Comparison of ENCODE assay signal across 3 fruit fly cellular contexts in the genomic region with DNA sequence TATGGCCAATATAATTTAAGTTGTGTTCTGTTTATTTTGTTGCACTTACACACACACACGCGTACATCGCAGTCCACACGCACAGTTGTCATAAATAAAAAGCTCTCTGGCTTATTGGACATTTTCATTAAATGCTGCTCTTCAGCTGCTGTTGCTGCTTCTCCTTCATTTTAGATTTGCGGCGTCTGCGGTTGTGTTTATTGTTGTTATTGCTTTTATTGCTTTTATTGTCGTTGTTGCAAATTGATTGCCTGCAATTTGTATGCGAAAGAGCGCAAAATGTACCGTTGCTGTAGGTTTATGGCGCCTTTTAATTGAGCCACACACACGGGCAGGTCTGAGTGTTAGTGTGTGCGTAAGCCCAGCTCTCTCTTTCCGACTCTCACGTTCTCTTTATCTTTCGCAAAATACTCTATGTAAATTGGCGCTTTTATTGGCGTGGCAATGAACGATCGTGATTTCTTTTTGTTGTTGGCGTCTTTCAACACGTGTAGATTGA.
TF ChIP-seq lines count a peak whose summit lies in the region.

No protein-coding gene starts in this region.

- TF ChIP-seq CTCF in whole organism, embryonic (GFP tag; optimal IDR thresholded peaks at IDR 0.05; lab: Kevin White, UChicago), result no peak

TF ChIP-seq in whole organism, 6 proteins besides CTCF, POLR2A, EP300 and RAD21:
- TF ChIP-seq usp (GFP tag; optimal IDR thresholded peaks at IDR 0.05; lab: Kevin White, UChicago) (no peak), Dll (optimal IDR thresholded peaks at IDR 0.05; lab: Kevin White, UChicago) (peak; percentile 12)

TF ChIP-seq in whole organism, adult, 20 proteins besides CTCF, POLR2A, EP300 and RAD21:
- TF ChIP-seq Clk (GFP tag; optimal IDR thresholded peaks at IDR 0.05; lab: Kevin White, UChicago), result no peak
- TF ChIP-seq bab1 (GFP tag; optimal IDR thresholded peaks at IDR 0.05; lab: Kevin White, UChicago), result no peak
- peak; percentile 45 for TF ChIP-seq ovo (GFP tag; optimal IDR thresholded peaks at IDR 0.05; lab: Kevin White, UChicago)
- TF ChIP-seq cnc (optimal IDR thresholded peaks at IDR 0.05; lab: Kevin White, UChicago), result no peak
- TF ChIP-seq tj (GFP tag; optimal IDR thresholded peaks at IDR 0.05; lab: Kevin White, UChicago), result peak; percentile 74
- no peak for TF ChIP-seq cic (GFP tag; optimal IDR thresholded peaks at IDR 0.05; lab: Kevin White, UChicago)
- no peak for TF ChIP-seq CG14711 (tag; optimal IDR thresholded peaks at IDR 0.05; lab: Kevin White, UChicago)
- TF ChIP-seq CG1620 (GFP tag; optimal IDR thresholded peaks at IDR 0.05; lab: Kevin White, UChicago), result no peak
- no peak for TF ChIP-seq Hr96 (GFP tag; optimal IDR thresholded peaks at IDR 0.05; lab: Kevin White, UChicago)

TF ChIP-seq in whole organism, embryonic, 481 proteins besides CTCF, POLR2A, EP300 and RAD21:
- TF ChIP-seq wor (GFP tag; IDR thresholded peaks at IDR 0.05; lab: Robert Waterston, UW) (no peak), CG8478 (optimal IDR thresholded peaks at IDR 0.05; lab: Kevin White, UChicago) (no peak), sim (GFP tag; IDR thresholded peaks at IDR 0.05; lab: Robert Waterston, UW) (no peak), CG14710 (tag; optimal IDR thresholded peaks at IDR 0.05; lab: Kevin White, UChicago) (no peak), Dbx (GFP tag; IDR thresholded peaks at IDR 0.05; lab: Robert Waterston, UW) (no peak), bcd (GFP tag; optimal IDR thresholded peaks at IDR 0.05; lab: Kevin White, UChicago) (no peak), CG12155 (GFP tag; optimal IDR thresholded peaks at IDR 0.05; lab: Kevin White, UChicago) (no peak), CG10147 (GFP tag; optimal IDR thresholded peaks at IDR 0.05; lab: Kevin White, UChicago) (no peak), gem (tag; optimal IDR thresholded peaks at IDR 0.05; lab: Kevin White, UChicago) (no peak), CG9727 (GFP tag; optimal IDR thresholded peaks at IDR 0.05; lab: Kevin White, UChicago) (no peak), CG6272 (GFP tag; IDR thresholded peaks at IDR 0.05; lab: Robert Waterston, UW) (no peak), Usf (GFP tag; optimal IDR thresholded peaks at IDR 0.05; lab: Kevin White, UChicago) (no peak), Pdp1 (GFP tag; optimal IDR thresholded peaks at IDR 0.05; lab: Kevin White, UChicago) (no peak), Antp (GFP tag; optimal IDR thresholded peaks at IDR 0.05; lab: Kevin White, UChicago) (no peak), eve (GFP tag; optimal IDR thresholded peaks at IDR 0.05; lab: Kevin White, UChicago) (no peak), jumu (GFP tag; optimal IDR thresholded peaks at IDR 0.05; lab: Kevin White, UChicago) (no peak), yki (optimal IDR thresholded peaks at IDR 0.05; lab: Kevin White, UChicago) (no peak), Dek (tag; optimal IDR thresholded peaks at IDR 0.05; lab: Kevin White, UChicago) (no peak), Aef1 (GFP tag; IDR thresholded peaks at IDR 0.05; lab: Robert Waterston, UW) (no peak), BEAF-32 (GFP tag; optimal IDR thresholded peaks at IDR 0.05; lab: Kevin White, UChicago) (no peak), ranshi (GFP tag; IDR thresholded peaks at IDR 0.05; lab: Robert Waterston, UW) (no peak), hbn (GFP tag; IDR thresholded peaks at IDR 0.05; lab: Robert Waterston, UW; ENCODE audit: partially characterized antibody) (no peak), Ets65A (GFP tag; lab: Kevin White, UChicago) (peak; percentile 54), CG12299 (tag; optimal IDR thresholded peaks at IDR 0.05; lab: Kevin White, UChicago) (no peak), abd-A (tag; optimal IDR thresholded peaks at IDR 0.05; lab: Kevin White, UChicago) (peak; percentile 25), CG11504 (tag; optimal IDR thresholded peaks at IDR 0.05; lab: Kevin White, UChicago) (no peak), ham (GFP tag; IDR thresholded peaks at IDR 0.05; lab: Robert Waterston, UW) (no peak), D19B (GFP tag; optimal IDR thresholded peaks at IDR 0.05; lab: Kevin White, UChicago) (no peak), Trl (optimal IDR thresholded peaks at IDR 0.05; lab: Kevin White, UChicago) (peak; percentile 10 to 53), Trl (GFP tag; optimal IDR thresholded peaks at IDR 0.05; lab: Kevin White, UChicago) (no peak), pfk (GFP tag; optimal IDR thresholded peaks at IDR 0.05; lab: Kevin White, UChicago) (no peak), tup (GFP tag; optimal IDR thresholded peaks at IDR 0.05; lab: Kevin White, UChicago) (no peak), chinmo (GFP tag; IDR thresholded peaks at IDR 0.05; lab: Robert Waterston, UW; ENCODE audit: partially characterized antibody) (peak; percentile 93; the same call in 3 of the 4 replicates), Nf-YC (tag; optimal IDR thresholded peaks at IDR 0.05; lab: Kevin White, UChicago) (no peak), TFAM (GFP tag; optimal IDR thresholded peaks at IDR 0.05; lab: Kevin White, UChicago) (no peak), cg (GFP tag; optimal IDR thresholded peaks at IDR 0.05; lab: Kevin White, UChicago) (peak; percentile 16), nmo (GFP tag; optimal IDR thresholded peaks at IDR 0.05; lab: Kevin White, UChicago) (no peak), Atf-2 (GFP tag; optimal IDR thresholded peaks at IDR 0.05; lab: Kevin White, UChicago) (no peak), Med (GFP tag; lab: Kevin White, UChicago) (peak; percentile 32), sr (GFP tag; IDR thresholded peaks at IDR 0.05; lab: Robert Waterston, UW) (no peak), Fer2 (tag; optimal IDR thresholded peaks at IDR 0.05; lab: Kevin White, UChicago) (no peak)
